Worm (Caenorhabditis elegans) whole organism, L4 larva: ENCODE results near the gene srw-141.
"Not testable (repeated sequence)": the region's sequence is repeated elsewhere in the genome, so short reads cannot be mapped to it uniquely, and the experiment has no call there.

Source experiments
- T26A8.4 ChIP-seq: fragments of 200-800 bp; sonication (Bioruptor generic); IDR thresholded peaks from 2 replicates; pipeline ENCODE4 v1.3.6; 2022; ENCODE audit warnings: missing genetic modification characterization, missing compliant biosample characterization
- ZK337.2 ChIP-seq: fragments of 200-800 bp; sonication (Bioruptor generic); IDR thresholded peaks from 2 replicates; pipeline ENCODE4 v1.3.6; 2022; ENCODE audit warnings: missing genetic modification reagents, missing genetic modification characterization, missing compliant biosample characterization
- ZK546.5 ChIP-seq, 2 experiments: sonication (generic microtip); optimal IDR thresholded peaks; 2 replicates each; lab custom pipeline; 2017; ENCODE audit warnings: missing biosample characterization in 2 of 2, missing genetic modification characterization in 2 of 2
- ces-1 ChIP-seq: fragments of 150-350 bp; sonication (generic microtip); optimal IDR thresholded peaks from 4 replicates; lab custom pipeline; 2014; ENCODE audit warnings: missing biosample characterization, missing genetic modification reagents, missing genetic modification characterization
- daf-12 ChIP-seq: fragments of 150-350 bp; optimal IDR thresholded peaks from 2 replicates; lab custom pipeline; 2014; ENCODE audit warnings: missing biosample characterization, missing genetic modification reagents, missing genetic modification characterization
- fkh-10 ChIP-seq: fragments of 150-350 bp; optimal IDR thresholded peaks from 2 replicates; lab custom pipeline; 2014; ENCODE audit warnings: missing biosample characterization, missing genetic modification reagents, missing genetic modification characterization
- lin-15B ChIP-seq: fragments of 150-350 bp; sonication (generic microtip); optimal IDR thresholded peaks from 3 replicates; lab custom pipeline; 2014; ENCODE audit warnings: missing biosample characterization, missing genetic modification characterization
- nhr-77 ChIP-seq: fragments of 150-350 bp; optimal IDR thresholded peaks from 2 replicates; lab custom pipeline; 2014; ENCODE audit warnings: missing biosample characterization, missing genetic modification characterization
- unc-62 ChIP-seq, 3 experiments: fragments of 150-350 bp in 1 of 3; sonication (generic microtip); optimal IDR thresholded peaks in 2 of 3; peaks in 1 of 3; 1 replicate in 1 of 3; 2 replicates in 2 of 3; lab custom pipeline; 2014 to 2017; ENCODE audit warnings: missing biosample characterization in 3 of 3, missing genetic modification characterization in 3 of 3, missing genetic modification reagents in 3 of 3, missing genotype in 1 of 3

- TF ChIP-seq unc-62 (GFP tag; optimal IDR thresholded peaks at IDR 0.05 in 1 of 2; lab: Kevin White, UChicago); unc-62 (tag; optimal IDR thresholded peaks at IDR 0.05; lab: Kevin White, UChicago); fkh-10 (GFP tag; lab: Kevin White, UChicago); lin-15B; ZK546.5 (tag; optimal IDR thresholded peaks at IDR 0.05; lab: Kevin White, UChicago); nhr-77 (tag; lab: Kevin White, UChicago); daf-12 (tag; lab: Kevin White, UChicago); T26A8.4 (GFP tag; lab: Robert Waterston, UW); ZK337.2 (GFP tag; lab: Robert Waterston, UW); ces-1 (GFP tag; lab: Kevin White, UChicago): not testable (repeated sequence)
Observed at ce11 chrV:2952102-2952501, 13.7 kb upstream of the srw-141 start, which contains the start of gene srw-122.
